Fruit fly (Drosophila melanogaster) whole organism, pupa: ENCODE data around the gene cype.

Experiments
- CG10348 ChIP-seq: fragments of 200-800 bp; sonication (Bioruptor generic); IDR thresholded peaks from 2 replicates; pipeline ENCODE4 v1.3.6; 2022; ENCODE audit warnings: missing biosample characterization, missing genetic modification characterization
- CG12605 ChIP-seq: fragments of 200-800 bp; sonication (Bioruptor generic); IDR thresholded peaks from 2 replicates; pipeline ENCODE4 v1.3.6; 2022; ENCODE audit warnings: missing biosample characterization, missing genetic modification characterization
- CG13204 ChIP-seq: fragments of 200-800 bp; sonication (Bioruptor generic); optimal IDR thresholded peaks from 2 replicates; lab custom pipeline; 2018; ENCODE audit warnings: missing biosample characterization, mild to moderate bottlenecking, missing genetic modification characterization, moderate library complexity
- CG14655 ChIP-seq: fragments of 200-800 bp; sonication (Bioruptor generic); optimal IDR thresholded peaks from 3 replicates; lab custom pipeline; 2017; ENCODE audit warnings: mild to moderate bottlenecking, missing biosample characterization, missing genetic modification reagents, missing genetic modification characterization
- CG15710 ChIP-seq: fragments of 200-800 bp; sonication (Bioruptor generic); optimal IDR thresholded peaks from 2 replicates; lab custom pipeline; 2018; ENCODE audit warnings: missing biosample characterization, mild to moderate bottlenecking, missing genetic modification characterization, moderate library complexity
- CG17806 ChIP-seq: fragments of 200-800 bp; sonication (Bioruptor generic); optimal IDR thresholded peaks from 2 replicates; lab custom pipeline; 2018; ENCODE audit warnings: missing biosample characterization, mild to moderate bottlenecking, missing genetic modification characterization, moderate library complexity
- CG32121 ChIP-seq: fragments of 200-800 bp; sonication (Bioruptor generic); IDR thresholded peaks from 2 replicates; pipeline ENCODE4 v1.3.6; 2022; ENCODE audit warnings: missing biosample characterization, missing genetic modification characterization
- CG34367 ChIP-seq: fragments of 200-800 bp; sonication (Bioruptor generic); optimal IDR thresholded peaks from 2 replicates; lab custom pipeline; 2018; ENCODE audit warnings: missing biosample characterization, mild to moderate bottlenecking, missing genetic modification characterization
- CG4496 ChIP-seq: fragments of 200-800 bp; sonication (Bioruptor generic); IDR thresholded peaks from 3 replicates; pipeline ENCODE4 v1.3.6; 2022; ENCODE audit warnings: missing biosample characterization, missing genetic modification characterization
- CG8159 ChIP-seq: fragments of 200-800 bp; sonication (Bioruptor generic); optimal IDR thresholded peaks from 3 replicates; lab custom pipeline; 2018; ENCODE audit warnings: missing biosample characterization, mild to moderate bottlenecking, missing genetic modification characterization, moderate library complexity
- CG8301 ChIP-seq: fragments of 200-800 bp; sonication (Bioruptor generic); optimal IDR thresholded peaks from 2 replicates; lab custom pipeline; 2018; ENCODE audit warnings: missing biosample characterization, mild to moderate bottlenecking, missing genetic modification characterization
- CG9948 ChIP-seq: fragments of 200-800 bp; sonication (Bioruptor generic); optimal IDR thresholded peaks from 2 replicates; lab custom pipeline; 2018; ENCODE audit warnings: missing biosample characterization, mild to moderate bottlenecking, missing genetic modification characterization, moderate library complexity
- D1 ChIP-seq: fragments of 200-800 bp; sonication (Bioruptor generic); optimal IDR thresholded peaks from 2 replicates; lab custom pipeline; 2018; ENCODE audit warnings: missing biosample characterization, mild to moderate bottlenecking, missing genetic modification characterization, moderate library complexity
- EcR ChIP-seq: fragments of 200-800 bp; sonication (Bioruptor generic); optimal IDR thresholded peaks from 3 replicates; lab custom pipeline; 2019; ENCODE audit warnings: missing biosample characterization, missing genetic modification characterization, mild to moderate bottlenecking, moderate library complexity, missing genetic modification reagents
- Ets98B ChIP-seq: fragments of 200-800 bp; sonication (Bioruptor generic); IDR thresholded peaks from 2 replicates; pipeline ENCODE4 v1.3.6; 2022; ENCODE audit warnings: missing biosample characterization, missing genetic modification characterization
- Pif1A ChIP-seq: fragments of 200-800 bp; sonication (Bioruptor generic); optimal IDR thresholded peaks from 3 replicates; lab custom pipeline; 2016; ENCODE audit warnings: missing biosample characterization, missing genetic modification characterization
- Pif1B ChIP-seq: fragments of 200-800 bp; sonication (Bioruptor generic); optimal IDR thresholded peaks from 3 replicates; lab custom pipeline; 2016; ENCODE audit warnings: missing biosample characterization, missing genetic modification characterization
- Snoo ChIP-seq: fragments of 200-800 bp; sonication (Bioruptor generic); optimal IDR thresholded peaks from 3 replicates; lab custom pipeline; 2017; ENCODE audit warnings: missing biosample characterization, mild to moderate bottlenecking, missing genetic modification characterization, inconsistent platforms
- fd96Ca ChIP-seq: fragments of 200-800 bp; sonication (Bioruptor generic); IDR thresholded peaks from 3 replicates; pipeline ENCODE4 v1.3.6; 2022; ENCODE audit warnings: missing biosample characterization, missing genetic modification characterization
- gl ChIP-seq: fragments of 200-800 bp; sonication (Bioruptor generic); optimal IDR thresholded peaks from 2 replicates; lab custom pipeline; 2018; ENCODE audit warnings: missing biosample characterization, mild to moderate bottlenecking, missing genetic modification characterization
- rn ChIP-seq: fragments of 200-800 bp; sonication (Bioruptor generic); IDR thresholded peaks from 2 replicates; pipeline ENCODE4 v1.3.6; 2022; ENCODE audit warnings: missing biosample characterization, missing genetic modification characterization

Gene cype

DNA sequence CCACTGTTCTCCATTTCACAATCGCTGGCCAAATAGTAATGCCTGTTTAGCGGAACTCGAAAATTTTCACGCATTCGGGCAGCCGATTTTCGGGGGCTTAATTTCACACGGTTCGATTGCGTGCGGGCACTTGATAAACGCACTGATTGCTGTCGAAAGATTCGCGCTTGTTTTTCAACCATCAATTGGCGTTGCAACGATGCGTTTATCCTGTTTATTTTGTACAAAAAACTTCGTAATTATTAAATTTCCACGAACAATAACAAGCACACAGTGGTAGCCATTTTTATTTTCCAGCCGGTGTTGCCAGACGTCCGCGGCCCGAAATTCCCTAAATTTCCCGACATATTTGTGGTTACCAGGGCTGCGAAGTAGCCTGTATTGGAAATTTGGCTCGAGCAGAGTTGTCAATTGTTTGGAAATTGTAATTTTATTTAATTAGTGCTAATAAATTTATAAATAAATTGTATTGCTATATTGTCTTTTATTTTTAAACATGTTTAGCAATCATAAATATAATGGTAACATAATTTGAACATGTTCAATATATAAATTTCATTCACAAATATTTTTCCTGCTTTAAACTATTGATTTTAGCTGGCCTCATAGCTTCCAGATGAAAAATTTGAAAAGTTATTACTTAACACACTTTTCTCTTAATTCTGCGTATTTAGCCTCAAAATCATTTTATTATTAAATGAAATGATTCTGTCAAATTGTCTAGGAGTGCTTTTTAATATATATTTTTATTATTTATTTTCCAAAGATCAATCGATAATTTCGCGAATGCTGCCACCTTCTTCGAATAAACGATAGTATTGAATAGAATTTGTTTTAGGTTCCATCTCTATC, at the start of gene cype, which contains the start of gene Ncoa6:
cype (plus strand) TSS at position 814 of the 852 bp plus-strand sequence.
Ncoa6 (minus strand) TSS at position 270 of the 852 bp plus-strand sequence.
- TF ChIP-seq CG12605 (GFP tag; lab: Robert Waterston, UW) (no peak), CG14655 (GFP tag; lab: Kevin White, UChicago) (peak; percentile 26), CG34367 (tag; lab: Kevin White, UChicago) (peak; percentile 17), CG15710 (tag; lab: Kevin White, UChicago) (peak; percentile 46), fd96Ca (GFP tag; lab: Robert Waterston, UW) (peak; percentile 14; the same call in 1 of the 3 replicates), CG13204 (GFP tag; lab: Kevin White, UChicago) (no peak), CG32121 (GFP tag; lab: Robert Waterston, UW) (peak; percentile 43; the same call in 1 of the 2 replicates), Pif1A (GFP tag; lab: Kevin White, UChicago) (no peak), CG10348 (GFP tag; lab: Robert Waterston, UW) (no peak), CG9948 (tag; lab: Kevin White, UChicago) (peak; percentile 33), D1 (tag; lab: Kevin White, UChicago) (no peak), CG4496 (GFP tag; lab: Robert Waterston, UW) (peak; percentile 59; the same call in 1 of the 3 replicates), Ets98B (GFP tag; lab: Robert Waterston, UW) (peak; percentile 21), CG8159 (peak; percentile 52), CG8301 (tag; lab: Kevin White, UChicago) (peak; percentile 3), CG17806 (tag; lab: Kevin White, UChicago) (peak; percentile 51), EcR (GFP tag; lab: Kevin White, UChicago) (no peak), Pif1B (GFP tag; lab: Kevin White, UChicago) (no peak), rn (GFP tag; lab: Robert Waterston, UW) (no peak), Snoo (tag; lab: Kevin White, UChicago) (peak; percentile 25), gl (tag; lab: Kevin White, UChicago) (no peak)

- TF ChIP-seq Snoo (tag; lab: Kevin White, UChicago) (no peak), CG34367 (tag; lab: Kevin White, UChicago) (no peak), CG15710 (tag; lab: Kevin White, UChicago) (no peak), rn (GFP tag; lab: Robert Waterston, UW) (no peak), CG32121 (GFP tag; lab: Robert Waterston, UW) (no peak), Pif1A (GFP tag; lab: Kevin White, UChicago) (no peak), CG8301 (tag; lab: Kevin White, UChicago) (no peak), fd96Ca (GFP tag; lab: Robert Waterston, UW) (no peak), CG12605 (GFP tag; lab: Robert Waterston, UW) (no peak), CG14655 (GFP tag; lab: Kevin White, UChicago) (no peak), CG8159 (no peak), gl (tag; lab: Kevin White, UChicago) (no peak), Pif1B (GFP tag; lab: Kevin White, UChicago) (no peak), CG9948 (tag; lab: Kevin White, UChicago) (no peak), CG13204 (GFP tag; lab: Kevin White, UChicago) (no peak), CG17806 (tag; lab: Kevin White, UChicago) (no peak)
Observed at dm6 chr2L:5277262-5278008, 49.6 kb upstream of the cype start.

dm6 chr2L:5278309-5279130, 48.5 kb upstream of the cype start, which contains the start of the genes Nin and Bub1:
Gene Nin (minus strand): TSS chr2L:5278548.
Gene Bub1 (plus strand): TSS chr2L:5278865.
- TF ChIP-seq rn (GFP tag; lab: Robert Waterston, UW) (0 out of 2 replicates have a peak, but pooled peaks have one; percentile 8), gl (tag; lab: Kevin White, UChicago) (peak; percentile 2), Snoo (tag; lab: Kevin White, UChicago) (no peak), CG15710 (tag; lab: Kevin White, UChicago) (peak; percentile 27)
- TF ChIP-seq, all 21 proteins: peak for 3

- TF ChIP-seq CG8159 = no peak
- TF ChIP-seq Ets98B (GFP tag; lab: Robert Waterston, UW) = no peak
- no peak for TF ChIP-seq CG10348 (GFP tag; lab: Robert Waterston, UW)
- TF ChIP-seq CG4496 (GFP tag; lab: Robert Waterston, UW) = 0 out of 3 replicates have a peak, but pooled peaks have one; percentile 27
- TF ChIP-seq CG32121 (GFP tag; lab: Robert Waterston, UW) = 0 out of 2 replicates have a peak, but pooled peaks have one; percentile 10
- peak; percentile 65 for TF ChIP-seq EcR (GFP tag; lab: Kevin White, UChicago)
- TF ChIP-seq rn (GFP tag; lab: Robert Waterston, UW) = no peak
- no peak for TF ChIP-seq D1 (tag; lab: Kevin White, UChicago)
- TF ChIP-seq gl (tag; lab: Kevin White, UChicago) = no peak
- TF ChIP-seq CG13204 (GFP tag; lab: Kevin White, UChicago) = no peak
Observed at dm6 chr2L:5284820-5285219, 42.2 kb upstream of the cype start.
